Worm (Caenorhabditis elegans): ENCODE results near the gene aexr-1.

Gene aexr-1

DNA sequence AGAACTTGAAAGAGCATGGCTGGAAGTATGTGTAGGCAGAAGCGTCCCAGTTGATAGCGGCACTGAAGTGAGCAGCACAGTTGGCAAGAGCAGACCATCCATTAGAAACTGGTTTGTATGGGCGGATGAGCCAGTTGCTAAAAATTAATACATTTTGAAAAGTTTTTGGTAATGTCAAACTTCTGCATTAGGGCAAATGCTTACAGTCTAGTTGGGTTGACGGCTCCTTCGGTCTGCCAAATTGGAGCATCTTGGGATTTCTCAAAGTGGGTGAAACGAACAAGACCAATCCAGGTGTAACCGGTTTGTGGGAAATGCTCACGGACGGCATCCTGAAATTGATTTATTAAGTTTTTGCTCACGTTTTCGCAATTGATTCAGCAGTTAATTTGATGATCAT lies 17.5 kb downstream of the aexr-1 start:
- TF ChIP-seq ceh-90 (tag; optimal IDR thresholded peaks at IDR 0.05) (no peak), blmp-1 (tag; optimal IDR thresholded peaks at IDR 0.05) (no peak), nhr-20 (tag; optimal IDR thresholded peaks at IDR 0.05) (no peak), ceh-82 (tag; optimal IDR thresholded peaks at IDR 0.05) (no peak), unc-86 (tag; optimal IDR thresholded peaks at IDR 0.05) (no peak), fkh-4 (tag; optimal IDR thresholded peaks at IDR 0.05; ENCODE audit: borderline replicate concordance) (no peak)

DNA sequence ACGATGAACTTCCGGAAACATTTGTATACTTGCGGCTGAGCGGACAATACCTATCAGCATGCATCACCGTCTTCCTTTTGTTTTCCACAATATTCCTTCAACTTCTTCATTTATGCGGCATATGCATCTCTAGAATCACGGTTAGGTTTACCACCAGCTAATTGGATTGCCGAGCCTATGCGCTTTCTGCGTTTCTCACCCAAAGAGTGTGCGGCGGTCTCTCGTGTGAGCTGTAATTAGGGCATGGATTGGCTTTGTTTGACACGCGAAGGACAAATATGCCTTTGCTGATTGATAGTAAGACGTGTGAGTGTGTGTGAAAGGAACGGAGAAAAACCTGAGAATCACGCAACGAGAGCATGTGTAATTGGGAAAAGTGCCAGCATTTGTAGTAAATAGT lies 21.5 kb downstream of the aexr-1 start:
- TF ChIP-seq lin-14 (GFP tag; optimal IDR thresholded peaks at IDR 0.05) (peak; percentile 55), ama-1 (optimal IDR thresholded peaks at IDR 0.05) (no peak), ceh-90 (tag; optimal IDR thresholded peaks at IDR 0.05) (no peak), lin-13 (GFP tag; optimal IDR thresholded peaks at IDR 0.05) (no peak)

DNA sequence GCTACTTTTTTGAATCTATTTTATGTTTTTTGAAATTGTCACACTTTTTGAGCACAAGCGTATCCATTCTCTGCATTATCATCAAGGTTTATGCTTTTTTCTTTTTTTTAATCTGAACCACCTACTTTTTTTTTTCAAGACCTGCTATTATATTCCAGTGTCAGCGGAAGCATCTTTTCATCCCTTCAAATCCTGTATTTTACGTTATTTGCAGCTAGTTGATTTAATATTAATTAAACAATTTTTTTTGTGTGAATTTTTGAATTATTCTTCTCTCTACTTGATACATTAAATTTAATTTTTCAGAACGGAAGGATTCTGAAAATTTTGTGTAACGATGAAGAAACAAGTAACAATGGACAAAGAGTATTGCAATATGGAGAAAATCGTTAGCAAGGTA lies 25.4 kb downstream of the aexr-1 start, which contains the start of gene C25B8.8:
TSS of gene C25B8.8 (plus strand) at position 301 of the 400 bp plus-strand sequence.
- TF ChIP-seq ceh-82 (tag; optimal IDR thresholded peaks at IDR 0.05) (no peak), ceh-88 (GFP tag; IDR thresholded peaks at IDR 0.05) (no peak), unc-86 (tag; optimal IDR thresholded peaks at IDR 0.05) (no peak), tbx-2 (tag; optimal IDR thresholded peaks at IDR 0.05) (no peak), C16A3.4 (tag; optimal IDR thresholded peaks at IDR 0.05) (no peak), isw-1 (GFP tag; IDR thresholded peaks at IDR 0.05) (no peak), nhr-85 (tag) (no peak), efl-3 (GFP tag; optimal IDR thresholded peaks at IDR 0.05) (no peak)

DNA sequence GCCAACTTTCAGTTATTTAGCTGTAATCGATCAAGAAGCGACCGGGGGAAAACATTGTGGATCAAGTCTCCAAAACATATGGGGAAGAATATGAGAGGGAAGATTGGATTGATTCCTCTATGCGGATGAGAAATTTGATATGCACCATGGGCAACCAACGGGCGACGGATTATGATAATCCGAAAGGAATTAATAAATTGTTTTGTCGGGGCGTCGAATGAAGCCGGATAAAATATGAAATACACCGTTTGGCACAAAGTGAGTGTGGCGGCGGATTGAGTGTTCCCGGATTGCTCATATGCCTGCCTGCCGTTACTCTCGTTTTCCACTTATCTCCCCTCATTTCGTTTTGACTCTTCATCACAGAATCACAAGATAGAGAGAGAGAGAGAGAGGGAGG lies 25.8 kb downstream of the aexr-1 start:
- TF ChIP-seq pax-3 (tag; optimal IDR thresholded peaks at IDR 0.05), result peak; percentile 18
- no peak for TF ChIP-seq ceh-8 (GFP tag; optimal IDR thresholded peaks at IDR 0.05)
- peak; percentile 42 for TF ChIP-seq elt-2 (tag; optimal IDR thresholded peaks at IDR 0.05)
- no peak for TF ChIP-seq efl-1 (optimal IDR thresholded peaks at IDR 0.05)
- peak in 1 of 2 experiments; percentile 51 for TF ChIP-seq efl-1 (GFP tag; optimal IDR thresholded peaks at IDR 0.05 in 1 of 2)
- peak; percentile 6 for TF ChIP-seq nhr-90 (tag; optimal IDR thresholded peaks at IDR 0.05; ENCODE audit: poor library complexity)
- peak; percentile 48 for TF ChIP-seq fkh-8 (tag; optimal IDR thresholded peaks at IDR 0.05)
- peak; percentile 17 for TF ChIP-seq nhr-47 (tag; optimal IDR thresholded peaks at IDR 0.05)
- TF ChIP-seq nhr-11 (tag; optimal IDR thresholded peaks at IDR 0.05), result no peak
- TF ChIP-seq dsc-1 (tag; optimal IDR thresholded peaks at IDR 0.05), result peak; percentile 84

DNA sequence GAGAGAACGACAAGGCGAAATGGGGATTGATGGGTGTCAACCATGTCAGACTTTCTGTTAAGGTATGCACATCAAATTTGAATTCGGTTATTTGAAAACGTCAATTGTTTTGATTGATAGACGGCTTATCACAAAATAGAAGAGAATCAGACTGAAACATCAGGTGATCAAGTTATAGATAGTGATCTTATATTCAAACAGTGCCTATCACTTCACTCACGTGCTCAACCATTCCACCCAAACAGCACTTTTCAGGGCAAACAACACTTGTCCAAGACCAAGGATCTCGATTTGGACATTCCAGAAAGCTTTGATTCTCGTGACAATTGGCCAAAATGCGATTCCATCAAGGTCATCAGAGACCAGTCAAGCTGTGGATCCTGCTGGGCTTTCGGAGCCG lies 27.5 kb downstream of the aexr-1 start:
- TF ChIP-seq efl-1 (optimal IDR thresholded peaks at IDR 0.05), result no peak
- peak in 1 of 2 experiments; percentile 83 for TF ChIP-seq efl-1 (GFP tag; optimal IDR thresholded peaks at IDR 0.05 in 1 of 2)
- peak; percentile 4 for TF ChIP-seq fos-1 (tag; optimal IDR thresholded peaks at IDR 0.05)
- no peak for TF ChIP-seq rnt-1 (tag; optimal IDR thresholded peaks at IDR 0.05)
- TF ChIP-seq lin-35 (GFP tag; optimal IDR thresholded peaks at IDR 0.05), result peak in 1 of 2 experiments; percentile 34
- peak; percentile 47 for TF ChIP-seq elt-2 (tag; optimal IDR thresholded peaks at IDR 0.05)
- peak; percentile 2 for TF ChIP-seq pqm-1 (tag; optimal IDR thresholded peaks at IDR 0.05)
- no peak for TF ChIP-seq nhr-11 (tag; optimal IDR thresholded peaks at IDR 0.05)

DNA sequence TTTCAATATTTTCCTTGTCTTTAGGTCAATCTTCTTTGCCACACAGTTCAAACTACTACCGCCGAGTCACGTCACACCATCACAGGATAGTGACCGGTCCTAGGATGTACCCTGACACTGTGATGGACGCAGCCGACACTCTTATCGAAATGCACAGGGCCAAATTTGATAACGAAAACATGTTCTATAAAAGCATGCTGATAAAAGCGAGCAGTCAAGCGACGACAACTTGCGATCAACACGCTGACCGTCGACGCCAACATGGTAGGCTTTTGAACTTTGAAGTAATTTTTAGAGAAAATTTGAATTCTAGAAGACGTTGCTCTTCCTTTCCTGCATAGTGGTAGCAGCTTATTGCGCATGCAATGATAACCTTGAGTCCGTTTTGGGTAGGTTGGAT lies 28.1 kb downstream of the aexr-1 start, which contains the start of gene cpr-6:
TSS of gene cpr-6 (plus strand) at position 217 of the 400 bp plus-strand sequence.
- no peak for TF ChIP-seq snpc-4 (tag; optimal IDR thresholded peaks at IDR 0.05)
- TF ChIP-seq elt-2 (tag; optimal IDR thresholded peaks at IDR 0.05), result peak; percentile 89
- TF ChIP-seq jun-1 (tag; optimal IDR thresholded peaks at IDR 0.05), result peak; percentile 5
- no peak for TF ChIP-seq efl-1 (optimal IDR thresholded peaks at IDR 0.05)
- peak in 1 of 2 experiments; percentile 73 for TF ChIP-seq efl-1 (GFP tag; optimal IDR thresholded peaks at IDR 0.05 in 1 of 2)
- TF ChIP-seq egl-13 (tag; optimal IDR thresholded peaks at IDR 0.05), result no peak
- TF ChIP-seq lin-14 (GFP tag; optimal IDR thresholded peaks at IDR 0.05), result peak; percentile 0
- no peak for TF ChIP-seq nhr-28 (tag; optimal IDR thresholded peaks at IDR 0.05)
- TF ChIP-seq lin-35 (GFP tag; optimal IDR thresholded peaks at IDR 0.05), result peak in 1 of 2 experiments; percentile 43
- TF ChIP-seq C04F5.9 (tag; optimal IDR thresholded peaks at IDR 0.05), result no peak
- peak in 1 of 2 experiments; percentile 9 for TF ChIP-seq mdl-1 (tag; optimal IDR thresholded peaks at IDR 0.05)
